Fruit fly (Drosophila melanogaster): ENCODE results near the gene CG7341.

dm6 chr3L:18102161-18102565, 10.6 kb upstream of the CG7341 start:
- TF ChIP-seq Mes4 (GFP tag; optimal IDR thresholded peaks at IDR 0.05) (no peak), CG13287 (GFP tag; IDR thresholded peaks at IDR 0.05; ENCODE audit: partially characterized antibody) (no peak)

All from whole organism, embryonic.